Worm (Caenorhabditis elegans): ENCODE results near the gene alh-1.

alh-1 gene

ce11 chrIII:5044709-5045108 is 32.9 kb upstream of the alh-1 start, which contains the start of gene C45G9.14:
C45G9.14 (plus strand) TSS chrIII:5045009.
- no peak for TF ChIP-seq lin-39 (tag; optimal IDR thresholded peaks at IDR 0.05)
- TF ChIP-seq lin-15B (tag; optimal IDR thresholded peaks at IDR 0.05) = no peak
- no peak for TF ChIP-seq tbx-2 (tag; optimal IDR thresholded peaks at IDR 0.05)
- no peak for TF ChIP-seq unc-62 (GFP tag; optimal IDR thresholded peaks at IDR 0.05)
- TF ChIP-seq ztf-11 (tag; optimal IDR thresholded peaks at IDR 0.05) = no peak

ce11 chrIII:5047175-5047574 is 30.4 kb upstream of the alh-1 start, which contains the start of gene txbp-3:
txbp-3 (minus strand) TSS chrIII:5047459.
- TF ChIP-seq nhr-237 (tag; optimal IDR thresholded peaks at IDR 0.05) (no peak), ceh-28 (tag; optimal IDR thresholded peaks at IDR 0.05) (no peak), lin-15B (tag; optimal IDR thresholded peaks at IDR 0.05) (peak; percentile 70), ZK546.5 (tag; optimal IDR thresholded peaks at IDR 0.05) (no peak), jun-1 (tag; optimal IDR thresholded peaks at IDR 0.05) (peak; percentile 5), nhr-23 (tag; optimal IDR thresholded peaks at IDR 0.05) (peak; percentile 27), elt-1 (tag; optimal IDR thresholded peaks at IDR 0.05) (no peak), ztf-4 (tag; optimal IDR thresholded peaks at IDR 0.05) (no peak), zag-1 (tag; optimal IDR thresholded peaks at IDR 0.05) (no peak), lsy-12 (tag; optimal IDR thresholded peaks at IDR 0.05) (no peak), tbx-2 (tag; optimal IDR thresholded peaks at IDR 0.05) (no peak), ztf-11 (tag; optimal IDR thresholded peaks at IDR 0.05) (no peak), nfya-1 (tag; optimal IDR thresholded peaks at IDR 0.05; ENCODE audit: insufficient read depth) (peak; percentile 20), nhr-25 (tag; optimal IDR thresholded peaks at IDR 0.05) (peak; percentile 95), fkh-2 (tag; optimal IDR thresholded peaks at IDR 0.05) (no peak), pqm-1 (tag; optimal IDR thresholded peaks at IDR 0.05) (peak; percentile 0), elt-2 (tag; optimal IDR thresholded peaks at IDR 0.05) (peak; percentile 74), sea-2 (GFP tag; optimal IDR thresholded peaks at IDR 0.05) (no peak), nhr-77 (tag; optimal IDR thresholded peaks at IDR 0.05) (no peak), nhr-28 (tag; optimal IDR thresholded peaks at IDR 0.05) (no peak), hmg-11 (tag; optimal IDR thresholded peaks at IDR 0.05) (no peak), nhr-43 (tag; optimal IDR thresholded peaks at IDR 0.05; ENCODE audit: poor library complexity, severe bottlenecking) (peak; percentile 9), fkh-10 (GFP tag; optimal IDR thresholded peaks at IDR 0.05) (peak; percentile 17), unc-62 (GFP tag; optimal IDR thresholded peaks at IDR 0.05) (no peak), pha-4 (tag; optimal IDR thresholded peaks at IDR 0.05) (peak; percentile 32), ama-1 (optimal IDR thresholded peaks at IDR 0.05) (no peak), mdl-1 (tag; optimal IDR thresholded peaks at IDR 0.05) (no peak), lin-39 (tag; optimal IDR thresholded peaks at IDR 0.05) (peak; percentile 23), snpc-4 (tag; optimal IDR thresholded peaks at IDR 0.05) (peak; percentile 80)

ce11 chrIII:5047740-5048139 is 29.8 kb upstream of the alh-1 start, which contains the start of gene C45G9.5:
C45G9.5 (plus strand) TSS chrIII:5048117.
- TF ChIP-seq unc-39 (tag; optimal IDR thresholded peaks at IDR 0.05) = no peak

- TF ChIP-seq ceh-9 (tag; optimal IDR thresholded peaks at IDR 0.05) (no peak), lsy-12 (tag; optimal IDR thresholded peaks at IDR 0.05) (no peak), ztf-11 (tag; optimal IDR thresholded peaks at IDR 0.05) (no peak), pha-4 (tag; optimal IDR thresholded peaks at IDR 0.05) (no peak), tbx-2 (tag; optimal IDR thresholded peaks at IDR 0.05) (no peak), hmg-11 (tag; optimal IDR thresholded peaks at IDR 0.05) (no peak), pqm-1 (tag; optimal IDR thresholded peaks at IDR 0.05) (no peak), unc-39 (tag; optimal IDR thresholded peaks at IDR 0.05) (no peak), sea-2 (GFP tag; optimal IDR thresholded peaks at IDR 0.05) (no peak), nhr-11 (tag; optimal IDR thresholded peaks at IDR 0.05) (no peak), nhr-28 (tag; optimal IDR thresholded peaks at IDR 0.05) (no peak)
Observed at ce11 chrIII:5051949-5052348, 25.6 kb upstream of the alh-1 start, which contains the start of gene C45G9.15. C45G9.15 (minus strand) TSS chrIII:5052049.

- TF ChIP-seq nhr-25 (tag; optimal IDR thresholded peaks at IDR 0.05) = no peak
- TF ChIP-seq pqm-1 (tag; optimal IDR thresholded peaks at IDR 0.05) = no peak
- TF ChIP-seq tbx-2 (tag; optimal IDR thresholded peaks at IDR 0.05) = no peak
- TF ChIP-seq sea-2 (GFP tag; optimal IDR thresholded peaks at IDR 0.05) = no peak
- no peak for TF ChIP-seq nhr-43 (tag; optimal IDR thresholded peaks at IDR 0.05; ENCODE audit: poor library complexity, severe bottlenecking)
- no peak for TF ChIP-seq hmg-11 (tag; optimal IDR thresholded peaks at IDR 0.05)
- TF ChIP-seq ZK546.5 (tag; optimal IDR thresholded peaks at IDR 0.05) = no peak
- TF ChIP-seq ceh-28 (tag; optimal IDR thresholded peaks at IDR 0.05) = no peak
- no peak for TF ChIP-seq elt-3 (tag; optimal IDR thresholded peaks at IDR 0.05)
Observed at ce11 chrIII:5053541-5053940, 24.0 kb upstream of the alh-1 start, which contains the start of gene C45G9.8. C45G9.8 (minus strand) TSS chrIII:5053641.

Data from whole organism, L3 larva.